Worm (Caenorhabditis elegans) whole organism, young adult: ENCODE measurements around the gene mai-2.

Source experiments
- B0035.1 ChIP-seq: sonication (generic microtip); optimal IDR thresholded peaks from 2 replicates; lab custom pipeline; 2016; ENCODE audit warnings: missing genetic modification characterization, mild to moderate bottlenecking, missing compliant biosample characterization, missing genotype, missing genetic modification reagents
- B0336.3 ChIP-seq: fragments of 200-800 bp; sonication (Bioruptor generic); IDR thresholded peaks from 2 replicates; pipeline ENCODE4 v1.3.6; 2022; ENCODE audit warnings: missing genetic modification characterization, missing compliant biosample characterization
- C17E4.6 ChIP-seq: fragments of 200-800 bp; sonication (Bioruptor generic); IDR thresholded peaks from 2 replicates; pipeline ENCODE4 v1.3.6; 2022; ENCODE audit warnings: missing genetic modification reagents, missing genetic modification characterization, missing compliant biosample characterization
- D2030.7 ChIP-seq: fragments of 200-800 bp; sonication (Bioruptor generic); IDR thresholded peaks from 2 replicates; pipeline ENCODE4 v1.3.6; 2022; ENCODE audit warnings: missing genetic modification reagents, missing genetic modification characterization, missing compliant biosample characterization
- F10E7.11 ChIP-seq: sonication (generic microtip); optimal IDR thresholded peaks from 2 replicates; lab custom pipeline; 2017; ENCODE audit warnings: mild to moderate bottlenecking, missing genetic modification characterization, moderate library complexity, missing compliant biosample characterization
- F33H1.4 ChIP-seq: fragments of 200-800 bp; sonication (Bioruptor generic); IDR thresholded peaks from 2 replicates; pipeline ENCODE4 v1.3.6; 2022; ENCODE audit warnings: missing genetic modification reagents, missing genetic modification characterization, missing compliant biosample characterization
- F49E8.2 ChIP-seq: sonication (generic microtip); optimal IDR thresholded peaks from 3 replicates; lab custom pipeline; 2017; ENCODE audit warnings: missing genetic modification characterization, mild to moderate bottlenecking, missing compliant biosample characterization, antibody characterized with exemption, moderate library complexity; ENCODE audit not compliant: insufficient read depth
- F55B11.4 ChIP-seq: sonication (generic microtip); optimal IDR thresholded peaks from 2 replicates; lab custom pipeline; 2016; ENCODE audit warnings: missing compliant biosample characterization, missing genetic modification characterization, borderline replicate concordance; ENCODE audit not compliant: insufficient read depth
- F57C9.4 ChIP-seq: sonication (generic microtip); optimal IDR thresholded peaks from 2 replicates; lab custom pipeline; 2017; ENCODE audit warnings: mild to moderate bottlenecking, missing genetic modification characterization, missing compliant biosample characterization
- T07F8.4 ChIP-seq: sonication (generic microtip); optimal IDR thresholded peaks from 2 replicates; lab custom pipeline; 2016; ENCODE audit warnings: mild to moderate bottlenecking, missing genetic modification characterization, moderate library complexity, missing compliant biosample characterization
- Y53F4B.3 ChIP-seq: fragments of 200-800 bp; sonication (Bioruptor generic); IDR thresholded peaks from 2 replicates; pipeline ENCODE4 v1.3.6; 2022; ENCODE audit warnings: missing genetic modification reagents, missing genetic modification characterization, missing compliant biosample characterization
- Y67H2A.10 ChIP-seq: fragments of 200-800 bp; sonication (Bioruptor generic); conservative IDR thresholded peaks from 2 replicates; pipeline ENCODE4 v1.3.6; 2022; ENCODE audit warnings: missing genetic modification reagents, missing genetic modification characterization, missing compliant biosample characterization
- Y95B8A.8 ChIP-seq: fragments of 200-800 bp; sonication (Bioruptor generic); IDR thresholded peaks from 2 replicates; pipeline ENCODE4 v1.3.6; 2022; ENCODE audit warnings: missing genetic modification reagents, missing genetic modification characterization, missing compliant biosample characterization
- akir-1 ChIP-seq: fragments of 200-800 bp; sonication (Bioruptor generic); optimal IDR thresholded peaks from 2 replicates; lab custom pipeline; 2018; ENCODE audit warnings: mild to moderate bottlenecking, missing genetic modification characterization, moderate library complexity, missing compliant biosample characterization
- athp-1 ChIP-seq: sonication (generic microtip); optimal IDR thresholded peaks from 2 replicates; lab custom pipeline; 2017; ENCODE audit warnings: mild to moderate bottlenecking, missing genetic modification characterization, missing compliant biosample characterization
- ceh-58 ChIP-seq: fragments of 200-800 bp; sonication (Bioruptor generic); IDR thresholded peaks from 2 replicates; pipeline ENCODE4 v1.3.6; 2022; ENCODE audit warnings: missing genetic modification characterization, missing compliant biosample characterization
- ceh-79 ChIP-seq: sonication (generic microtip); optimal IDR thresholded peaks from 2 replicates; lab custom pipeline; 2017; ENCODE audit warnings: mild to moderate bottlenecking, missing genetic modification characterization, missing compliant biosample characterization
- dox-1 ChIP-seq: fragments of 200-800 bp; sonication (Bioruptor generic); IDR thresholded peaks from 2 replicates; pipeline ENCODE4 v1.3.6; 2022; ENCODE audit warnings: missing genetic modification reagents, missing genetic modification characterization, missing compliant biosample characterization
- egrh-3 ChIP-seq: fragments of 200-800 bp; sonication (Bioruptor generic); IDR thresholded peaks from 2 replicates; pipeline ENCODE4 v1.3.6; 2022; ENCODE audit warnings: missing genetic modification reagents, missing genetic modification characterization, missing compliant biosample characterization
- hlh-12 ChIP-seq: sonication (generic microtip); optimal IDR thresholded peaks from 2 replicates; lab custom pipeline; 2016; ENCODE audit warnings: missing genetic modification characterization, missing compliant biosample characterization
- hlh-26 ChIP-seq: fragments of 200-800 bp; sonication (Bioruptor generic); conservative IDR thresholded peaks from 2 replicates; pipeline ENCODE4 v1.3.6; 2022; ENCODE audit warnings: missing genetic modification reagents, missing genetic modification characterization, missing compliant biosample characterization
- hmg-1.2 ChIP-seq: fragments of 200-800 bp; sonication (Bioruptor generic); IDR thresholded peaks from 2 replicates; pipeline ENCODE4 v1.3.6; 2022; ENCODE audit warnings: missing genetic modification reagents, missing genetic modification characterization, missing compliant biosample characterization
- hsf-1 ChIP-seq: fragments of 200-800 bp; sonication (Bioruptor generic); IDR thresholded peaks from 2 replicates; pipeline ENCODE4 v1.3.6; 2022; ENCODE audit warnings: missing genetic modification reagents, missing genetic modification characterization, missing compliant biosample characterization
- let-526 ChIP-seq: fragments of 200-800 bp; sonication (Bioruptor generic); IDR thresholded peaks from 2 replicates; pipeline ENCODE4 v1.3.6; 2022; ENCODE audit warnings: missing genetic modification reagents, missing genetic modification characterization, missing compliant biosample characterization
- let-607 ChIP-seq, 2 experiments: fragments of 200-800 bp in 1 of 2; sonication (Bioruptor generic) in 1 of 2; sonication (generic microtip) in 1 of 2; optimal IDR thresholded peaks; 2 replicates each; lab custom pipeline; 2016 to 2018; ENCODE audit warnings: mild to moderate bottlenecking in 2 of 2, missing compliant biosample characterization in 2 of 2, missing genetic modification characterization in 2 of 2, moderate library complexity in 2 of 2, missing genotype in 1 of 2
- lin-35 ChIP-seq, 3 experiments: fragments of 150-350 bp in 2 of 3; sonication (generic microtip) in 1 of 3; optimal IDR thresholded peaks; 2 replicates each; lab custom pipeline; 2014 to 2018; ENCODE audit warnings: missing biosample characterization in 3 of 3, missing genetic modification characterization in 3 of 3, missing genetic modification reagents in 3 of 3
- lin-54 ChIP-seq: fragments of 200-800 bp; sonication (Bioruptor generic); optimal IDR thresholded peaks from 2 replicates; lab custom pipeline; 2018; ENCODE audit warnings: mild to moderate bottlenecking, missing genetic modification characterization, missing compliant biosample characterization
- lir-1 ChIP-seq: fragments of 200-800 bp; sonication (Bioruptor generic); conservative IDR thresholded peaks from 2 replicates; pipeline ENCODE4 v1.3.6; 2022; ENCODE audit warnings: missing genetic modification reagents, missing genetic modification characterization, missing compliant biosample characterization
- lsl-1 ChIP-seq: fragments of 200-800 bp; sonication (Bioruptor generic); optimal IDR thresholded peaks from 2 replicates; lab custom pipeline; 2018; ENCODE audit warnings: mild to moderate bottlenecking, missing genetic modification characterization, moderate library complexity, missing compliant biosample characterization
- madf-3 ChIP-seq: fragments of 200-800 bp; sonication (Bioruptor generic); IDR thresholded peaks from 2 replicates; pipeline ENCODE4 v1.3.6; 2022; ENCODE audit warnings: missing genetic modification reagents, missing genetic modification characterization, missing compliant biosample characterization
- mel-28 ChIP-seq: sonication (generic microtip); optimal IDR thresholded peaks from 2 replicates; lab custom pipeline; 2016; ENCODE audit warnings: borderline replicate concordance, mild to moderate bottlenecking, missing genetic modification characterization, missing compliant biosample characterization
- mes-4 ChIP-seq: sonication (generic microtip); optimal IDR thresholded peaks from 2 replicates; lab custom pipeline; 2016; ENCODE audit warnings: missing genotype, missing genetic modification characterization, missing compliant biosample characterization
- nhr-90 ChIP-seq: sonication (generic microtip); optimal IDR thresholded peaks from 2 replicates; lab custom pipeline; 2016; ENCODE audit warnings: missing genotype, mild to moderate bottlenecking, missing genetic modification characterization, missing compliant biosample characterization
- rcor-1 ChIP-seq: fragments of 200-800 bp; sonication (Bioruptor generic); IDR thresholded peaks from 2 replicates; pipeline ENCODE4 v1.3.6; 2022; ENCODE audit warnings: missing genetic modification reagents, missing genetic modification characterization, missing compliant biosample characterization
- rec-8 ChIP-seq, 2 experiments: sonication (generic microtip); optimal IDR thresholded peaks; 2 replicates each; lab custom pipeline; 2016; ENCODE audit warnings: mild to moderate bottlenecking in 2 of 2, missing genetic modification characterization in 2 of 2, missing genetic modification reagents in 2 of 2, missing genotype in 2 of 2, missing biosample characterization in 1 of 2, missing compliant biosample characterization in 1 of 2, moderate library complexity in 1 of 2
- repo-1 ChIP-seq: sonication (generic microtip); optimal IDR thresholded peaks from 2 replicates; lab custom pipeline; 2017; ENCODE audit warnings: mild to moderate bottlenecking, missing genetic modification characterization, missing compliant biosample characterization
- rpc-1 ChIP-seq, 2 experiments: fragments of 150-350 bp in 1 of 2; sonication (generic microtip) in 1 of 2; optimal IDR thresholded peaks; 2 replicates each; lab custom pipeline; 2014 to 2018; ENCODE audit warnings: missing biosample characterization in 1 of 2, missing genetic modification characterization in 1 of 2, missing genetic modification reagents in 1 of 2, missing genotype in 1 of 2
- sdz-38 ChIP-seq: sonication (generic microtip); optimal IDR thresholded peaks from 2 replicates; lab custom pipeline; 2016; ENCODE audit warnings: missing genotype, missing genetic modification characterization, missing compliant biosample characterization
- sea-2 ChIP-seq: fragments of 200-800 bp; sonication (Bioruptor generic); IDR thresholded peaks from 2 replicates; pipeline ENCODE4 v1.3.6; 2022; ENCODE audit warnings: missing genetic modification characterization, missing compliant biosample characterization
- snpc-4 ChIP-seq, 5 experiments: fragments of 150-350 bp in 1 of 5; sonication (generic microtip) in 4 of 5; optimal IDR thresholded peaks; 2 replicates each; lab custom pipeline; 2014 to 2018; ENCODE audit warnings: missing genetic modification characterization in 5 of 5, missing biosample characterization in 3 of 5, antibody characterized with exemption in 2 of 5, mild to moderate bottlenecking in 2 of 5, missing compliant biosample characterization in 2 of 5, missing genotype in 2 of 5, moderate library complexity in 2 of 5, missing genetic modification reagents in 1 of 5
- somi-1 ChIP-seq: fragments of 200-800 bp; sonication (Bioruptor generic); optimal IDR thresholded peaks from 2 replicates; lab custom pipeline; 2018; ENCODE audit warnings: mild to moderate bottlenecking, missing genetic modification characterization, missing compliant biosample characterization
- sptf-2 ChIP-seq: fragments of 200-800 bp; sonication (Bioruptor generic); optimal IDR thresholded peaks from 2 replicates; lab custom pipeline; 2018; ENCODE audit warnings: mild to moderate bottlenecking, missing genetic modification characterization, missing compliant biosample characterization
- tbx-9 ChIP-seq: sonication (generic microtip); optimal IDR thresholded peaks from 2 replicates; lab custom pipeline; 2016; ENCODE audit warnings: borderline replicate concordance, missing genetic modification characterization, inconsistent platforms, missing compliant biosample characterization
- unc-130 ChIP-seq: sonication (generic microtip); optimal IDR thresholded peaks from 2 replicates; lab custom pipeline; 2016; ENCODE audit warnings: missing genetic modification reagents, missing genetic modification characterization, missing compliant biosample characterization
- ztf-22 ChIP-seq: fragments of 200-800 bp; sonication (Bioruptor generic); optimal IDR thresholded peaks from 2 replicates; lab custom pipeline; 2018; ENCODE audit warnings: mild to moderate bottlenecking, missing genetic modification characterization, moderate library complexity, missing compliant biosample characterization
- ztf-25 ChIP-seq: fragments of 200-800 bp; sonication (Bioruptor generic); IDR thresholded peaks from 2 replicates; pipeline ENCODE4 v1.3.6; 2022; ENCODE audit warnings: missing genetic modification reagents, missing genetic modification characterization, missing compliant biosample characterization
- ztf-28 ChIP-seq: fragments of 200-800 bp; sonication (Bioruptor generic); IDR thresholded peaks from 2 replicates; pipeline ENCODE4 v1.3.6; 2022; ENCODE audit warnings: missing genetic modification reagents, missing genetic modification characterization, missing compliant biosample characterization

The mai-2 gene

DNA sequence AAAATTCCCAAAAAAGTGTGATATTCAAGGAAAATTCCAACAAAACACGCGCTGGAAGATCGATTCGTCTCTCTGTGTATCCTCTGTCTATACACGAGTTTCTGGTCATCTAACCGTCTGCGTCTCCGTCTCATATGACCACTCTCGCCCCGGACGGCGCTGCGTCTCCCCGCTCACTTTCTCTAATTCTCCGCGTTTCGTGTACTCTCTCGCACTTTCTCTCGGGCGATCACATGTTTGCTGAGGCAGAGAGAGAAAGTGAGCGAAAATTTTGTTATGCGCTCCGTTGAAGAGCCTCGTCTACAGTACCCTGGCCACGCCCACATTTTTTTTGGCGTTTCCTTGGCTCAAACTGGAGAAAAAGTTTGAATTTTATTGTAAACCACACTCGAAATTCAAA lies 1.1 kb upstream of the mai-2 start (continued):
- TF ChIP-seq let-607 (tag; optimal IDR thresholded peaks at IDR 0.05; lab: Kevin White, UChicago) (peak in 1 of 2 experiments; percentile 50), rec-8 (tag; optimal IDR thresholded peaks at IDR 0.05; lab: Kevin White, UChicago) (no peak), B0035.1 (tag; lab: Kevin White, UChicago) (peak; percentile 37), somi-1 (GFP tag; lab: Kevin White, UChicago) (peak; percentile 61), dox-1 (GFP tag; lab: Robert Waterston, UW) (peak; percentile 88), F33H1.4 (GFP tag; lab: Robert Waterston, UW) (0 out of 2 replicates have a peak, but pooled peaks have one; percentile 40), unc-130 (GFP tag; lab: Kevin White, UChicago) (no peak), hlh-12 (tag; lab: Kevin White, UChicago) (no peak), ztf-28 (GFP tag; lab: Robert Waterston, UW) (no peak), mel-28 (tag; lab: Kevin White, UChicago) (no peak), sea-2 (GFP tag; lab: Robert Waterston, UW) (no peak), let-526 (GFP tag; lab: Robert Waterston, UW) (peak; percentile 83), F55B11.4 (tag; lab: Kevin White, UChicago) (no peak), D2030.7 (GFP tag; lab: Robert Waterston, UW) (no peak), egrh-3 (GFP tag; lab: Robert Waterston, UW) (0 out of 2 replicates have a peak, but pooled peaks have one; percentile 23), F49E8.2 (tag; lab: Kevin White, UChicago) (no peak), ceh-79 (no peak), snpc-4 (GFP tag; optimal IDR thresholded peaks at IDR 0.05; lab: Kevin White, UChicago) (no peak), snpc-4 (tag; optimal IDR thresholded peaks at IDR 0.05; lab: Kevin White, UChicago) (peak in 2 of 4 experiments; percentile 64 to 65), F10E7.11 (peak; percentile 1), hsf-1 (GFP tag; lab: Robert Waterston, UW) (0 out of 2 replicates have a peak, but pooled peaks have one; percentile 29), C17E4.6 (GFP tag; lab: Robert Waterston, UW) (peak; percentile 59; the same call in 1 of the 2 replicates), rpc-1 (optimal IDR thresholded peaks at IDR 0.05; lab: Kevin White, UChicago) (no peak), rpc-1 (tag; optimal IDR thresholded peaks at IDR 0.05; lab: Kevin White, UChicago) (no peak), mes-4 (tag; lab: Kevin White, UChicago) (no peak), tbx-9 (tag; lab: Kevin White, UChicago) (no peak), Y67H2A.10 (peak; percentile 59), repo-1 (tag; lab: Kevin White, UChicago) (peak; percentile 64), ztf-22 (GFP tag; lab: Kevin White, UChicago) (peak; percentile 44), lsl-1 (peak; percentile 26), lin-35 (GFP tag; optimal IDR thresholded peaks at IDR 0.05; lab: Kevin White, UChicago) (peak in 1 of 3 experiments; percentile 65), akir-1 (GFP tag; lab: Kevin White, UChicago) (no peak), sdz-38 (tag; lab: Kevin White, UChicago) (no peak), hmg-1.2 (GFP tag; lab: Robert Waterston, UW) (peak; percentile 99), rcor-1 (GFP tag; lab: Robert Waterston, UW) (peak; percentile 63), ceh-58 (no peak), T07F8.4 (tag; lab: Kevin White, UChicago) (no peak), lin-54 (GFP tag; lab: Kevin White, UChicago) (peak; percentile 80), sptf-2 (GFP tag; lab: Kevin White, UChicago) (no peak), Y53F4B.3 (GFP tag; lab: Robert Waterston, UW) (no peak), B0336.3 (GFP tag; lab: Robert Waterston, UW) (peak; percentile 92), lir-1 (peak; percentile 67), madf-3 (GFP tag; lab: Robert Waterston, UW) (no peak), F57C9.4 (tag; lab: Kevin White, UChicago) (no peak), hlh-26 (no peak), Y95B8A.8 (no peak), nhr-90 (no peak), athp-1 (peak; percentile 39), ztf-25 (GFP tag; lab: Robert Waterston, UW) (no peak)
